Worm (Caenorhabditis elegans) whole organism, young adult: Measurements from ENCODE around the gene Y39B6A.7.

Source experiments
- B0019.2 ChIP-seq: fragments of 200-800 bp; sonication (Bioruptor generic); conservative IDR thresholded peaks from 2 replicates; pipeline ENCODE4 v1.3.6; 2022; ENCODE audit warnings: missing genetic modification reagents, missing genetic modification characterization, missing compliant biosample characterization
- B0035.1 ChIP-seq: sonication (generic microtip); optimal IDR thresholded peaks from 2 replicates; lab custom pipeline; 2016; ENCODE audit warnings: missing genetic modification characterization, mild to moderate bottlenecking, missing compliant biosample characterization, missing genotype, missing genetic modification reagents
- F10E7.11 ChIP-seq: sonication (generic microtip); optimal IDR thresholded peaks from 2 replicates; lab custom pipeline; 2017; ENCODE audit warnings: mild to moderate bottlenecking, missing genetic modification characterization, moderate library complexity, missing compliant biosample characterization
- F33H1.4 ChIP-seq: fragments of 200-800 bp; sonication (Bioruptor generic); IDR thresholded peaks from 2 replicates; pipeline ENCODE4 v1.3.6; 2022; ENCODE audit warnings: missing genetic modification reagents, missing genetic modification characterization, missing compliant biosample characterization
- F55B11.4 ChIP-seq: sonication (generic microtip); optimal IDR thresholded peaks from 2 replicates; lab custom pipeline; 2016; ENCODE audit warnings: missing compliant biosample characterization, missing genetic modification characterization, borderline replicate concordance; ENCODE audit not compliant: insufficient read depth
- T07F8.4 ChIP-seq: sonication (generic microtip); optimal IDR thresholded peaks from 2 replicates; lab custom pipeline; 2016; ENCODE audit warnings: mild to moderate bottlenecking, missing genetic modification characterization, moderate library complexity, missing compliant biosample characterization
- T26A5.8 ChIP-seq: sonication (generic microtip); optimal IDR thresholded peaks from 2 replicates; lab custom pipeline; 2016; ENCODE audit warnings: missing genetic modification characterization, missing compliant biosample characterization
- Y53F4B.3 ChIP-seq: fragments of 200-800 bp; sonication (Bioruptor generic); IDR thresholded peaks from 2 replicates; pipeline ENCODE4 v1.3.6; 2022; ENCODE audit warnings: missing genetic modification reagents, missing genetic modification characterization, missing compliant biosample characterization
- Y53G8AR.9 ChIP-seq: fragments of 200-800 bp; sonication (Bioruptor generic); conservative IDR thresholded peaks from 2 replicates; pipeline ENCODE4 v1.3.6; 2022; ENCODE audit warnings: missing genetic modification reagents, missing genetic modification characterization, missing compliant biosample characterization
- Y56A3A.18 ChIP-seq: fragments of 200-800 bp; sonication (Bioruptor generic); IDR thresholded peaks from 2 replicates; pipeline ENCODE4 v1.3.6; 2022; ENCODE audit warnings: missing genetic modification reagents, missing genetic modification characterization, missing compliant biosample characterization
- ZK185.1 ChIP-seq: sonication (generic microtip); optimal IDR thresholded peaks from 2 replicates; lab custom pipeline; 2016; ENCODE audit warnings: mild to moderate bottlenecking, missing genetic modification characterization, missing compliant biosample characterization; ENCODE audit not compliant: poor library complexity, severe bottlenecking
- ama-1 ChIP-seq, 3 experiments: fragments of 150-350 bp in 1 of 3; sonication (generic microtip) in 2 of 3; optimal IDR thresholded peaks; 2 replicates each; lab custom pipeline; 2014 to 2018; ENCODE audit warnings: missing biosample characterization in 2 of 3, missing genetic modification characterization in 2 of 3, missing genetic modification reagents in 2 of 3
- attf-5 ChIP-seq: fragments of 200-800 bp; sonication (Bioruptor generic); optimal IDR thresholded peaks from 2 replicates; lab custom pipeline; 2018; ENCODE audit warnings: mild to moderate bottlenecking, missing genetic modification characterization, missing compliant biosample characterization
- bed-1 ChIP-seq: fragments of 200-800 bp; sonication (Bioruptor generic); IDR thresholded peaks from 2 replicates; pipeline ENCODE4 v1.3.6; 2022; ENCODE audit warnings: missing genetic modification reagents, missing genetic modification characterization, missing compliant biosample characterization
- cebp-1 ChIP-seq, 2 experiments: fragments of 200-800 bp in 1 of 2; sonication (Bioruptor generic) in 1 of 2; sonication (generic microtip) in 1 of 2; IDR thresholded peaks in 1 of 2; optimal IDR thresholded peaks in 1 of 2; 2 replicates each; pipeline versions ENCODE4 v1.3.6 to Lab custom; 2017 to 2022; ENCODE audit warnings: missing compliant biosample characterization in 2 of 2, missing genetic modification characterization in 2 of 2, mild to moderate bottlenecking in 1 of 2, missing genetic modification reagents in 1 of 2, moderate library complexity in 1 of 2
- ceh-27 ChIP-seq: fragments of 200-800 bp; sonication (Bioruptor generic); optimal IDR thresholded peaks from 2 replicates; lab custom pipeline; 2018; ENCODE audit warnings: mild to moderate bottlenecking, missing genetic modification characterization, moderate library complexity, missing compliant biosample characterization
- ceh-40 ChIP-seq: fragments of 200-800 bp; sonication (Bioruptor generic); IDR thresholded peaks from 2 replicates; pipeline ENCODE4 v1.3.6; 2022; ENCODE audit warnings: missing genetic modification characterization, missing compliant biosample characterization
- chd-7 ChIP-seq: sonication (generic microtip); optimal IDR thresholded peaks from 2 replicates; lab custom pipeline; 2016; ENCODE audit warnings: mild to moderate bottlenecking, missing genetic modification characterization, moderate library complexity, missing compliant biosample characterization
- egl-18 ChIP-seq: fragments of 200-800 bp; sonication (Bioruptor generic); IDR thresholded peaks from 2 replicates; pipeline ENCODE4 v1.3.6; 2022; ENCODE audit warnings: missing genetic modification reagents, missing genetic modification characterization, missing compliant biosample characterization
- ekl-4 ChIP-seq: fragments of 200-800 bp; sonication (Bioruptor generic); IDR thresholded peaks from 2 replicates; pipeline ENCODE4 v1.3.6; 2022; ENCODE audit warnings: missing genetic modification reagents, missing genetic modification characterization, missing compliant biosample characterization
- him-1 ChIP-seq: sonication (generic microtip); optimal IDR thresholded peaks from 2 replicates; lab custom pipeline; 2016; ENCODE audit warnings: missing genotype, missing genetic modification reagents, missing genetic modification characterization, missing compliant biosample characterization
- hlh-12 ChIP-seq: sonication (generic microtip); optimal IDR thresholded peaks from 2 replicates; lab custom pipeline; 2016; ENCODE audit warnings: missing genetic modification characterization, missing compliant biosample characterization
- hlh-26 ChIP-seq: fragments of 200-800 bp; sonication (Bioruptor generic); conservative IDR thresholded peaks from 2 replicates; pipeline ENCODE4 v1.3.6; 2022; ENCODE audit warnings: missing genetic modification reagents, missing genetic modification characterization, missing compliant biosample characterization
- hsf-1 ChIP-seq: fragments of 200-800 bp; sonication (Bioruptor generic); IDR thresholded peaks from 2 replicates; pipeline ENCODE4 v1.3.6; 2022; ENCODE audit warnings: missing genetic modification reagents, missing genetic modification characterization, missing compliant biosample characterization
- lin-26 ChIP-seq: fragments of 200-800 bp; sonication (Bioruptor generic); IDR thresholded peaks from 2 replicates; pipeline ENCODE4 v1.3.6; 2022; ENCODE audit warnings: missing genetic modification reagents, missing genetic modification characterization, missing compliant biosample characterization
- lsl-1 ChIP-seq: fragments of 200-800 bp; sonication (Bioruptor generic); optimal IDR thresholded peaks from 2 replicates; lab custom pipeline; 2018; ENCODE audit warnings: mild to moderate bottlenecking, missing genetic modification characterization, moderate library complexity, missing compliant biosample characterization
- madf-10 ChIP-seq: sonication (generic microtip); optimal IDR thresholded peaks from 2 replicates; lab custom pipeline; 2016; ENCODE audit warnings: mild to moderate bottlenecking, missing genetic modification characterization, missing compliant biosample characterization
- madf-6 ChIP-seq: fragments of 200-800 bp; sonication (Bioruptor generic); IDR thresholded peaks from 2 replicates; pipeline ENCODE4 v1.3.6; 2022; ENCODE audit warnings: missing genetic modification reagents, missing genetic modification characterization, missing compliant biosample characterization
- madf-8 ChIP-seq: fragments of 200-800 bp; sonication (Bioruptor generic); conservative IDR thresholded peaks from 2 replicates; pipeline ENCODE4 v1.3.6; 2022; ENCODE audit warnings: missing genetic modification reagents, missing genetic modification characterization, missing compliant biosample characterization
- mcd-1 ChIP-seq: fragments of 200-800 bp; sonication (Bioruptor generic); IDR thresholded peaks from 2 replicates; pipeline ENCODE4 v1.3.6; 2022; ENCODE audit warnings: missing genetic modification reagents, missing genetic modification characterization, missing compliant biosample characterization
- mel-28 ChIP-seq: sonication (generic microtip); optimal IDR thresholded peaks from 2 replicates; lab custom pipeline; 2016; ENCODE audit warnings: borderline replicate concordance, mild to moderate bottlenecking, missing genetic modification characterization, missing compliant biosample characterization
- nfya-1 ChIP-seq: sonication (generic microtip); optimal IDR thresholded peaks from 2 replicates; lab custom pipeline; 2017; ENCODE audit warnings: antibody characterized with exemption, missing compliant biosample characterization, missing genetic modification characterization, borderline replicate concordance; ENCODE audit not compliant: insufficient read depth
- nfyb-1 ChIP-seq: fragments of 200-800 bp; sonication (Bioruptor generic); IDR thresholded peaks from 2 replicates; pipeline ENCODE4 v1.3.6; 2022; ENCODE audit warnings: missing genetic modification reagents, missing genetic modification characterization, missing compliant biosample characterization
- nhr-90 ChIP-seq: sonication (generic microtip); optimal IDR thresholded peaks from 2 replicates; lab custom pipeline; 2016; ENCODE audit warnings: missing genotype, mild to moderate bottlenecking, missing genetic modification characterization, missing compliant biosample characterization
- repo-1 ChIP-seq: sonication (generic microtip); optimal IDR thresholded peaks from 2 replicates; lab custom pipeline; 2017; ENCODE audit warnings: mild to moderate bottlenecking, missing genetic modification characterization, missing compliant biosample characterization
- rpc-1 ChIP-seq, 2 experiments: fragments of 150-350 bp in 1 of 2; sonication (generic microtip) in 1 of 2; optimal IDR thresholded peaks; 2 replicates each; lab custom pipeline; 2014 to 2018; ENCODE audit warnings: missing biosample characterization in 1 of 2, missing genetic modification characterization in 1 of 2, missing genetic modification reagents in 1 of 2, missing genotype in 1 of 2
- somi-1 ChIP-seq: fragments of 200-800 bp; sonication (Bioruptor generic); optimal IDR thresholded peaks from 2 replicates; lab custom pipeline; 2018; ENCODE audit warnings: mild to moderate bottlenecking, missing genetic modification characterization, missing compliant biosample characterization
- tlf-1 ChIP-seq: fragments of 200-800 bp; sonication (Bioruptor generic); optimal IDR thresholded peaks from 2 replicates; lab custom pipeline; 2018; ENCODE audit warnings: mild to moderate bottlenecking, missing genetic modification characterization, missing compliant biosample characterization
- unc-62 ChIP-seq: fragments of 150-350 bp; optimal IDR thresholded peaks from 2 replicates; lab custom pipeline; 2014; ENCODE audit warnings: missing biosample characterization, missing genetic modification reagents, missing genetic modification characterization
- xnd-1 ChIP-seq: sonication (generic microtip); optimal IDR thresholded peaks from 2 replicates; lab custom pipeline; 2016; ENCODE audit warnings: missing genotype, missing genetic modification reagents, missing genetic modification characterization, missing compliant biosample characterization
- ztf-3 ChIP-seq: fragments of 200-800 bp; sonication (Bioruptor generic); optimal IDR thresholded peaks from 2 replicates; lab custom pipeline; 2018; ENCODE audit warnings: mild to moderate bottlenecking, missing genetic modification characterization, missing compliant biosample characterization

Y39B6A.7 gene

DNA sequence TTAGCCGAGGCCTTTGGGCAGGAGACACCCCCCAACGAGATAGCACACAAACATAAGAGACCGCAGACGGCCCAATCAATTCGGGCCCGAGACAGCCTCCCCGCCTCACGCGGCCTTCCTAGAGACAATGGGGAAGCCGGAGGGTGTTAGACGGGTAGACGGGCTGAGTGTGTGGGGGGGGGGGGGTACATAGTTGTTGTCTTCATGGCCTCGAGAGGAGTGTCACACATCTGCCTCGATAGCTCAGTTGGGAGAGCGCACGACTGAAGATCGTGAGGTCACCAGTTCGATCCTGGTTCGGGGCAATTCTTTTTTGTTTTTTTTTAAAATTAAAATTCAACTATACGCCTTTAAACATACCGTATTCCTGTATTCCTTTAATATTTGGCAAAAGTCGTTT lies 23.1 kb downstream of the Y39B6A.7 start (continued):
- no peak for TF ChIP-seq cebp-1 (GFP tag; IDR thresholded peaks at IDR 0.05; lab: Robert Waterston, UW)
- TF ChIP-seq cebp-1 (tag; optimal IDR thresholded peaks at IDR 0.05; lab: Kevin White, UChicago) = peak; percentile 79
- TF ChIP-seq nfyb-1 (GFP tag; lab: Robert Waterston, UW) = peak; percentile 89
- peak; percentile 60 for TF ChIP-seq hlh-12 (tag; lab: Kevin White, UChicago)
- TF ChIP-seq ceh-27 = peak; percentile 79
- TF ChIP-seq B0019.2 (GFP tag; lab: Robert Waterston, UW) = 0 out of 2 replicates have a peak, but pooled peaks have one; percentile 48
- no peak for TF ChIP-seq chd-7 (tag; lab: Kevin White, UChicago)
- peak; percentile 1 for TF ChIP-seq nhr-90 (tag; lab: Kevin White, UChicago)
- no peak for TF ChIP-seq F10E7.11 (tag; lab: Kevin White, UChicago)
- peak; percentile 29 for TF ChIP-seq F33H1.4 (GFP tag; lab: Robert Waterston, UW)
- no peak for TF ChIP-seq egl-18 (GFP tag; lab: Robert Waterston, UW)
- peak; percentile 83 for TF ChIP-seq rpc-1 (optimal IDR thresholded peaks at IDR 0.05; lab: Kevin White, UChicago)
- TF ChIP-seq rpc-1 (tag; optimal IDR thresholded peaks at IDR 0.05; lab: Kevin White, UChicago) = peak; percentile 83
- TF ChIP-seq ekl-4 (GFP tag; lab: Robert Waterston, UW) = peak; percentile 78; the same call in 1 of the 2 replicates
- TF ChIP-seq B0035.1 = no peak
- no peak for TF ChIP-seq repo-1 (tag; lab: Kevin White, UChicago)
- TF ChIP-seq ceh-40 (GFP tag; lab: Robert Waterston, UW) = 0 out of 2 replicates have a peak, but pooled peaks have one; percentile 55
- peak; percentile 40 for TF ChIP-seq T26A5.8
- no peak for TF ChIP-seq hlh-26
- TF ChIP-seq lin-26 = peak; percentile 93
- peak; percentile 86 for TF ChIP-seq Y56A3A.18
- TF ChIP-seq Y53G8AR.9 (GFP tag; lab: Robert Waterston, UW) = peak; percentile 67; the same call in 1 of the 2 replicates
- no peak for TF ChIP-seq mel-28 (tag; lab: Kevin White, UChicago)
- TF ChIP-seq him-1 = no peak
- TF ChIP-seq madf-10 = peak; percentile 47
- no peak for TF ChIP-seq unc-62 (GFP tag; lab: Kevin White, UChicago)
- TF ChIP-seq hsf-1 (GFP tag; lab: Robert Waterston, UW) = no peak
- TF ChIP-seq T07F8.4 (tag; lab: Kevin White, UChicago) = no peak
- TF ChIP-seq ZK185.1 (tag; lab: Kevin White, UChicago) = no peak
- peak; percentile 6 for TF ChIP-seq somi-1 (GFP tag; lab: Kevin White, UChicago)
- no peak for TF ChIP-seq ama-1 (optimal IDR thresholded peaks at IDR 0.05; lab: Kevin White, UChicago)
- peak in 1 of 2 experiments; percentile 69 for TF ChIP-seq ama-1 (GFP tag; optimal IDR thresholded peaks at IDR 0.05; lab: Kevin White, UChicago)
- peak; percentile 26 for TF ChIP-seq tlf-1 (GFP tag; lab: Kevin White, UChicago)
- TF ChIP-seq mcd-1 = peak; percentile 76
- TF ChIP-seq bed-1 = 0 out of 2 replicates have a peak, but pooled peaks have one; percentile 44
- peak; percentile 23; the same call in 1 of the 2 replicates for TF ChIP-seq Y53F4B.3 (GFP tag; lab: Robert Waterston, UW)
- no peak for TF ChIP-seq F55B11.4 (tag; lab: Kevin White, UChicago)
- peak; percentile 53 for TF ChIP-seq attf-5 (GFP tag; lab: Kevin White, UChicago)

DNA sequence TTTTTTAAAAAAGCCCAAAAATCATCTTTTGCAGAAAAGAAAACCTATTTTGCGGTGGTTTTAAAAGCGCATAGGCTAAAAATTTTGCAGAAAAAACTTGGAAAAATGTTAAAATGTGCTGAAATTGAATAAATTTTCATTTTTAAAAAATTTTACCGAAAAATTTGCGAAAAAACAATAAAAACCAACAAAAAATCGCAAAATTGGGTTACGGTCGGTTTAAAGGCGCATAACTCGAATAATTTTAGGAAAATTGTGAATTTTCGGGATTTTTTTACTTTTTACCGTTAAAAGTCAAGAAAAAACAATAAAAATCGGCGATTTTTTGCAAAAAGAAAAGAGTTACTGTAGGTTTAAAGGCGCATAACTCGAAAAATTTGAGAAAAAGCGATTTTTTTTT lies 23.7 kb downstream of the Y39B6A.7 start:
- no peak for TF ChIP-seq nfya-1 (tag; lab: Kevin White, UChicago)
- no peak for TF ChIP-seq T07F8.4 (tag; lab: Kevin White, UChicago)
- TF ChIP-seq rpc-1 (optimal IDR thresholded peaks at IDR 0.05; lab: Kevin White, UChicago) = no peak
- no peak for TF ChIP-seq rpc-1 (tag; optimal IDR thresholded peaks at IDR 0.05; lab: Kevin White, UChicago)
- no peak for TF ChIP-seq repo-1 (tag; lab: Kevin White, UChicago)
- 0 out of 2 replicates have a peak, but pooled peaks have one; percentile 13 for TF ChIP-seq madf-8
- TF ChIP-seq madf-6 = peak; percentile 16; the same call in 1 of the 2 replicates
- peak; percentile 76 for TF ChIP-seq lsl-1 (GFP tag; lab: Kevin White, UChicago)
- TF ChIP-seq xnd-1 (tag; lab: Kevin White, UChicago) = peak; percentile 70
- no peak for TF ChIP-seq ztf-3 (GFP tag; lab: Kevin White, UChicago)
